Worm (Caenorhabditis elegans) whole organism, young adult: ENCODE results near the gene T26H8.5.

Experiments used
- F49E8.2 ChIP-seq: sonication (generic microtip); optimal IDR thresholded peaks from 3 replicates; lab custom pipeline; 2017; ENCODE audit warnings: missing genetic modification characterization, mild to moderate bottlenecking, missing compliant biosample characterization, antibody characterized with exemption, moderate library complexity; ENCODE audit not compliant: insufficient read depth
- F55B11.4 ChIP-seq: sonication (generic microtip); optimal IDR thresholded peaks from 2 replicates; lab custom pipeline; 2016; ENCODE audit warnings: missing compliant biosample characterization, missing genetic modification characterization, borderline replicate concordance; ENCODE audit not compliant: insufficient read depth
- Y95B8A.8 ChIP-seq: fragments of 200-800 bp; sonication (Bioruptor generic); IDR thresholded peaks from 2 replicates; pipeline ENCODE4 v1.3.6; 2022; ENCODE audit warnings: missing genetic modification reagents, missing genetic modification characterization, missing compliant biosample characterization
- ama-1 ChIP-seq, 3 experiments: fragments of 150-350 bp in 1 of 3; sonication (generic microtip) in 2 of 3; optimal IDR thresholded peaks; 2 replicates each; lab custom pipeline; 2014 to 2018; ENCODE audit warnings: missing biosample characterization in 2 of 3, missing genetic modification characterization in 2 of 3, missing genetic modification reagents in 2 of 3
- ceh-79 ChIP-seq: sonication (generic microtip); optimal IDR thresholded peaks from 2 replicates; lab custom pipeline; 2017; ENCODE audit warnings: mild to moderate bottlenecking, missing genetic modification characterization, missing compliant biosample characterization
- ekl-4 ChIP-seq: fragments of 200-800 bp; sonication (Bioruptor generic); IDR thresholded peaks from 2 replicates; pipeline ENCODE4 v1.3.6; 2022; ENCODE audit warnings: missing genetic modification reagents, missing genetic modification characterization, missing compliant biosample characterization
- madf-10 ChIP-seq: sonication (generic microtip); optimal IDR thresholded peaks from 2 replicates; lab custom pipeline; 2016; ENCODE audit warnings: mild to moderate bottlenecking, missing genetic modification characterization, missing compliant biosample characterization
- mes-4 ChIP-seq: sonication (generic microtip); optimal IDR thresholded peaks from 2 replicates; lab custom pipeline; 2016; ENCODE audit warnings: missing genotype, missing genetic modification characterization, missing compliant biosample characterization
- nfya-1 ChIP-seq: sonication (generic microtip); optimal IDR thresholded peaks from 2 replicates; lab custom pipeline; 2017; ENCODE audit warnings: antibody characterized with exemption, missing compliant biosample characterization, missing genetic modification characterization, borderline replicate concordance; ENCODE audit not compliant: insufficient read depth
- nfyb-1 ChIP-seq: fragments of 200-800 bp; sonication (Bioruptor generic); IDR thresholded peaks from 2 replicates; pipeline ENCODE4 v1.3.6; 2022; ENCODE audit warnings: missing genetic modification reagents, missing genetic modification characterization, missing compliant biosample characterization
- rcor-1 ChIP-seq: fragments of 200-800 bp; sonication (Bioruptor generic); IDR thresholded peaks from 2 replicates; pipeline ENCODE4 v1.3.6; 2022; ENCODE audit warnings: missing genetic modification reagents, missing genetic modification characterization, missing compliant biosample characterization
- unc-62 ChIP-seq: fragments of 150-350 bp; optimal IDR thresholded peaks from 2 replicates; lab custom pipeline; 2014; ENCODE audit warnings: missing biosample characterization, missing genetic modification reagents, missing genetic modification characterization

- TF ChIP-seq unc-62 (GFP tag; lab: Kevin White, UChicago) (no peak), ekl-4 (GFP tag; lab: Robert Waterston, UW) (no peak), rcor-1 (no peak), ama-1 (optimal IDR thresholded peaks at IDR 0.05; lab: Kevin White, UChicago) (no peak), ama-1 (GFP tag; optimal IDR thresholded peaks at IDR 0.05; lab: Kevin White, UChicago) (no peak), nfya-1 (tag; lab: Kevin White, UChicago) (no peak), ceh-79 (tag; lab: Kevin White, UChicago) (no peak), F49E8.2 (tag; lab: Kevin White, UChicago) (no peak), F55B11.4 (no peak), nfyb-1 (GFP tag; lab: Robert Waterston, UW) (no peak), Y95B8A.8 (GFP tag; lab: Robert Waterston, UW) (no peak), madf-10 (no peak), mes-4 (tag; lab: Kevin White, UChicago) (no peak)
These were observed 45.5 kb downstream of the T26H8.5 start, which contains the start of gene M01B2.8 for ce11 chrV:15259904-15260303.
